Worm (Caenorhabditis elegans): Measurements from ENCODE around the gene ZK637.4.

Gene ZK637.4

DNA sequence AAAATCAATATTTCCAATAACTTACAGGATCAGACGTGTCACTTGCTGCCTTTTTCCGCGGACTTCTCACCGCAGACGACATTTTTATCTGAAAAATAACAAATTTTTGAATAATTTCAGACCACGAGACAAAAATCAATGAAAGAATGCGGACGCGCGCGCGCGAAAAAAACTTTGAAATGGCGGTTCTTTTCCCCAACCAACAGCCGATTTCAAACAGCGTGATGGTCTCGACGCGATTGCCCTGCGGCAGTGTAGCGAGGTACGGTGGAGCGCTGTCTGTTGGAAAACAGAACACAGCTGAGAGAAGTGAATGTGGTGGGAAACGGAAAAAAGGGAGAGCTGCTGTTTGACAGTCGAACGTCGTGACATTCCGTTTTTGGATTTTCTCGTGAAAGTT lies 10.5 kb downstream of the ZK637.4 start, which contains the start of gene lin-9:
Gene lin-9 (minus strand): TSS at position 88 of the 400 bp plus-strand sequence.
- no peak for TF ChIP-seq ref-1 (GFP tag; conservative IDR thresholded peaks at IDR 0.05)
- TF ChIP-seq cog-1 (tag; optimal IDR thresholded peaks at IDR 0.05): peak; percentile 29
- peak; percentile 74; the same call in 1 of the 2 replicates for TF ChIP-seq ztf-23 (GFP tag; IDR thresholded peaks at IDR 0.05)
- peak; percentile 32; the same call in 1 of the 2 replicates for TF ChIP-seq flt-1 (GFP tag; IDR thresholded peaks at IDR 0.05)
- no peak for TF ChIP-seq klf-2 (GFP tag; conservative IDR thresholded peaks at IDR 0.05)
- TF ChIP-seq ztf-29 (GFP tag; IDR thresholded peaks at IDR 0.05): peak; percentile 39; the same call in 1 of the 2 replicates

- TF ChIP-seq flt-1 (GFP tag; IDR thresholded peaks at IDR 0.05) (no peak), cog-1 (tag; optimal IDR thresholded peaks at IDR 0.05) (no peak), ztf-29 (GFP tag; IDR thresholded peaks at IDR 0.05) (no peak), ref-1 (GFP tag; conservative IDR thresholded peaks at IDR 0.05) (no peak), T22C8.4 (GFP tag; IDR thresholded peaks at IDR 0.05) (no peak), med-1 (GFP tag; optimal IDR thresholded peaks at IDR 0.05; ENCODE audit: insufficient read depth) (no peak), tab-1 (GFP tag; IDR thresholded peaks at IDR 0.05) (no peak), klf-2 (GFP tag; conservative IDR thresholded peaks at IDR 0.05) (no peak), ztf-23 (GFP tag; IDR thresholded peaks at IDR 0.05) (no peak)
These were observed 11.5 kb downstream of the ZK637.4 start, which contains the start of gene unc-32 for ce11 chrIII:8904914-8905665. Gene unc-32 (plus strand): TSS chrIII:8905615.

DNA sequence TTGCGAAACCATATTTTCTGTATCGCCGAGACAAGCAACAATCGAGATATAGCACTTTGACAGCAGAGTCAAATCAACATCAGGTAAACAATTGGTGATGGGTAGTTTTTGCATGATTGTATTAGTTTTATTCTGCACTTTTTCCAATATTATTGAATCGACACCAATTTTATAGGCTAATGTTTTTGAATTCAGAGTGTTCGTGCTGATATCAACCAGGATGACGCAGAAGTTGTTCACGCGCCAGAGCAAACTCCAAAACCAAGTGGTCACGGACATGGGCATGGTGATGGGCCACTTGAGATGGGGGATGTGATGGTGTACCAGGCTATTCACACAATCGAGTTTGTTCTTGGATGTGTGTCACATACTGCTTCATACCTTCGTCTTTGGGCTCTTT lies 16.6 kb downstream of the ZK637.4 start:
- TF ChIP-seq ztf-29 (GFP tag; IDR thresholded peaks at IDR 0.05) (no peak), ref-1 (GFP tag; conservative IDR thresholded peaks at IDR 0.05) (no peak), cog-1 (tag; optimal IDR thresholded peaks at IDR 0.05) (no peak), flt-1 (GFP tag; IDR thresholded peaks at IDR 0.05) (no peak), T22C8.4 (GFP tag; IDR thresholded peaks at IDR 0.05) (no peak), tab-1 (GFP tag; IDR thresholded peaks at IDR 0.05) (no peak), med-1 (GFP tag; optimal IDR thresholded peaks at IDR 0.05; ENCODE audit: insufficient read depth) (no peak), klf-2 (GFP tag; conservative IDR thresholded peaks at IDR 0.05) (no peak), ztf-23 (GFP tag; IDR thresholded peaks at IDR 0.05) (no peak)

- TF ChIP-seq tab-1 (GFP tag; IDR thresholded peaks at IDR 0.05): no peak
- no peak for TF ChIP-seq cog-1 (tag; optimal IDR thresholded peaks at IDR 0.05)
- TF ChIP-seq ztf-23 (GFP tag; IDR thresholded peaks at IDR 0.05): no peak
- no peak for TF ChIP-seq flt-1 (GFP tag; IDR thresholded peaks at IDR 0.05)
- no peak for TF ChIP-seq ref-1 (GFP tag; conservative IDR thresholded peaks at IDR 0.05)
- TF ChIP-seq med-1 (GFP tag; optimal IDR thresholded peaks at IDR 0.05; ENCODE audit: insufficient read depth): no peak
- no peak for TF ChIP-seq ztf-29 (GFP tag; IDR thresholded peaks at IDR 0.05)
- no peak for TF ChIP-seq T22C8.4 (GFP tag; IDR thresholded peaks at IDR 0.05)
These were observed 18.1 kb downstream of the ZK637.4 start, which contains the start of gene tpk-1 for ce11 chrIII:8911598-8912194. Gene tpk-1 (plus strand): TSS chrIII:8912144.

DNA sequence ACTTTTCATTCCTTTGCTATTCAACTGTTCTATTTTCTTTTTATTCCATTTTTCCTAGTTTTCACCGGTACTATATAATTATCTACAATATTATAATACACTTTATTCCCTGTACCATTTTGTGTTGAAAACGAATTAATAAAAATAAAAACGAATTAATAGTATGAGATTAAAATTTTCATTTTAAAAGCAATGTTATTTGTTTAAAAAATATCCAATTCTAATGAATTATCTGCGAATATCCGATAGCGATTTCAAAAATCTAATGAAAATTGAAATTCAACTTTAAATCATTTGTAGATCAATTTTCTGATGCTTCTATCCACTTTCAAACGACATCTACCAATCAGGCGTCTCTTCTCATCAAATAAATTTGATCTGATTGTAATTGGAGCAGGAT lies 19.9 kb downstream of the ZK637.4 start, which contains the start of gene trxr-2:
Gene trxr-2 (plus strand): TSS at position 301 of the 400 bp plus-strand sequence.
- TF ChIP-seq flt-1 (GFP tag; IDR thresholded peaks at IDR 0.05) (no peak), cog-1 (tag; optimal IDR thresholded peaks at IDR 0.05) (no peak), T22C8.4 (GFP tag; IDR thresholded peaks at IDR 0.05) (no peak), klf-2 (GFP tag; conservative IDR thresholded peaks at IDR 0.05) (no peak), ztf-29 (GFP tag; IDR thresholded peaks at IDR 0.05) (no peak), ztf-23 (GFP tag; IDR thresholded peaks at IDR 0.05) (no peak), med-1 (GFP tag; optimal IDR thresholded peaks at IDR 0.05; ENCODE audit: insufficient read depth) (no peak), tab-1 (GFP tag; IDR thresholded peaks at IDR 0.05) (no peak), ref-1 (GFP tag; conservative IDR thresholded peaks at IDR 0.05) (no peak)

DNA sequence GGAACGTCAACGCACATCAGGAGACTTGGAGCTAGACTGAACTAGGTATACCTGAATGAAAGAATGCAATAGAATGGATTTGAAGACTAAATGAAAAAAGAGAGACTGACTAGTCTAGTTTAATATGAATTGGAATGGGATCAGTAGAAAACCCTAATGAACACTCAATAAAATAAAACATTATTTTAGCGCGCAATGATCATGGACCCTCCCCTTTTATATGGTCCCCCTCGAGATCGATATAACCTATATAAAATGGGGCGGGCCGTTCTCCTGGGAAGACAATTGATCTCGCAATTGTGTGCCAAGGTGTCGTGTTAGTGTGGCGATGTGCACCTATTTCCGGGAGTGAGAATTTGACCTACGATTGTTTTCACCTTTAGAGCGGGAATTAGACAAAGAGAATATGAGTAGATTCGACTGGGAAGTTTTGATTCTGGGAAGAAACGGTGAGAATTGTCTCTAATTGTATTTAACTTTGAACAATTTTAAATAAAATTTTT lies 24.4 kb downstream of the ZK637.4 start, which contains the start of gene cdc-25.3:
Gene cdc-25.3 (minus strand): TSS at position 51 of the 503 bp plus-strand sequence.
- TF ChIP-seq tab-1 (GFP tag; IDR thresholded peaks at IDR 0.05) (no peak), cog-1 (tag; optimal IDR thresholded peaks at IDR 0.05) (no peak), T22C8.4 (GFP tag; IDR thresholded peaks at IDR 0.05) (no peak), med-1 (GFP tag; optimal IDR thresholded peaks at IDR 0.05; ENCODE audit: insufficient read depth) (no peak), ref-1 (GFP tag; conservative IDR thresholded peaks at IDR 0.05) (no peak), ztf-29 (GFP tag; IDR thresholded peaks at IDR 0.05) (no peak), flt-1 (GFP tag; IDR thresholded peaks at IDR 0.05) (no peak), ztf-23 (GFP tag; IDR thresholded peaks at IDR 0.05) (no peak), klf-2 (GFP tag; conservative IDR thresholded peaks at IDR 0.05) (no peak)

DNA sequence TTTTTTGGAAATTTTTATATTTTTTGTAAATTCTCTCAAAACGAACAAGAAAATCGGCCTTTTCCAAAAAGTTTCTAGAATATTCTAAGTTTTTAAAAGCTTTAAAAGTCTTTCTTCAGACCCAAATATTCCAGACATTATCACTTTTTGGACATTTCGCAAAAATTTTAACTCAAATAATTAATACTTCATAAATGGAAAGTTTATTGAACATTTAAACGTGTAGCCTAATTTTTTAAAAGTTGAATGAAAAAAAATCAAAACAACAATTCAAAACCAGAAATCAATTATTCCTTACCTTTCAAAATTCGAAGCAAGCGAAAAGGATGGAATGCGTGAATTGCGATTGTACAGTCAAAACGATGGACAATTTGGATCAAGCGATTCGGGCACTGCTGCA lies 26.2 kb downstream of the ZK637.4 start, which contains the start of gene ZK637.15:
Gene ZK637.15 (plus strand): TSS at position 301 of the 400 bp plus-strand sequence.
- TF ChIP-seq T22C8.4 (GFP tag; IDR thresholded peaks at IDR 0.05) (no peak), cog-1 (tag; optimal IDR thresholded peaks at IDR 0.05) (no peak), flt-1 (GFP tag; IDR thresholded peaks at IDR 0.05) (no peak), tab-1 (GFP tag; IDR thresholded peaks at IDR 0.05) (no peak)

- TF ChIP-seq cog-1 (tag; optimal IDR thresholded peaks at IDR 0.05): no peak
- TF ChIP-seq T22C8.4 (GFP tag; IDR thresholded peaks at IDR 0.05): no peak
- TF ChIP-seq ztf-29 (GFP tag; IDR thresholded peaks at IDR 0.05): no peak
- TF ChIP-seq ztf-23 (GFP tag; IDR thresholded peaks at IDR 0.05): no peak
- TF ChIP-seq flt-1 (GFP tag; IDR thresholded peaks at IDR 0.05): no peak
- no peak for TF ChIP-seq ref-1 (GFP tag; conservative IDR thresholded peaks at IDR 0.05)
- no peak for TF ChIP-seq med-1 (GFP tag; optimal IDR thresholded peaks at IDR 0.05; ENCODE audit: insufficient read depth)
These were observed 28.5 kb downstream of the ZK637.4 start for ce11 chrIII:8922061-8922460.

ce11 chrIII:8923240-8923734 lies 29.7 kb downstream of the ZK637.4 start, which contains the start of gene glb-1:
Gene glb-1 (minus strand): TSS chrIII:8923290.
- TF ChIP-seq flt-1 (GFP tag; IDR thresholded peaks at IDR 0.05) (no peak), med-1 (GFP tag; optimal IDR thresholded peaks at IDR 0.05; ENCODE audit: insufficient read depth) (no peak), klf-2 (GFP tag; conservative IDR thresholded peaks at IDR 0.05) (no peak), T22C8.4 (GFP tag; IDR thresholded peaks at IDR 0.05) (no peak), ref-1 (GFP tag; conservative IDR thresholded peaks at IDR 0.05) (no peak), ztf-23 (GFP tag; IDR thresholded peaks at IDR 0.05) (no peak), cog-1 (tag; optimal IDR thresholded peaks at IDR 0.05) (no peak), ztf-29 (GFP tag; IDR thresholded peaks at IDR 0.05) (no peak), tab-1 (GFP tag; IDR thresholded peaks at IDR 0.05) (no peak)

Data from whole organism, midembryonic.